Fruit fly (Drosophila melanogaster): ENCODE results near the gene CG13308.

dm6 chr3L:8830954-8831353 is 22.6 kb downstream of the CG13308 start:
- TF ChIP-seq ttk (optimal IDR thresholded peaks at IDR 0.05) (no peak), Myc (optimal IDR thresholded peaks at IDR 0.05) (no peak), psq (optimal IDR thresholded peaks at IDR 0.05) (no peak), insv (optimal IDR thresholded peaks at IDR 0.05) (no peak), Sin3A (optimal IDR thresholded peaks at IDR 0.05) (no peak), h (optimal IDR thresholded peaks at IDR 0.05) (no peak)

Data from Kc167 (cell line).